Worm (Caenorhabditis elegans) whole organism, mixed stage, embryonic: Measurements from ENCODE around the gene ZK1236.5.

ENCODE experiments used
- M03D4.4 ChIP-seq: sonication (generic microtip); optimal IDR thresholded peaks from 2 replicates; lab custom pipeline; 2017; ENCODE audit warnings: mild to moderate bottlenecking, missing genetic modification characterization, missing compliant biosample characterization
- bed-3 ChIP-seq: fragments of 200-800 bp; sonication (Bioruptor generic); optimal IDR thresholded peaks from 3 replicates; lab custom pipeline; 2018; ENCODE audit warnings: mild to moderate bottlenecking, missing genetic modification characterization, moderate library complexity, missing compliant biosample characterization
- ceh-39 ChIP-seq: fragments of 150-350 bp; optimal IDR thresholded peaks from 2 replicates; lab custom pipeline; 2014; ENCODE audit warnings: missing biosample characterization, missing genetic modification characterization
- ceh-43 ChIP-seq: fragments of 200-800 bp; sonication (Bioruptor generic); optimal IDR thresholded peaks from 2 replicates; lab custom pipeline; 2018; ENCODE audit warnings: mild to moderate bottlenecking, missing genetic modification characterization, moderate library complexity, missing compliant biosample characterization
- ces-1 ChIP-seq: fragments of 150-350 bp; optimal IDR thresholded peaks from 2 replicates; lab custom pipeline; 2014; ENCODE audit warnings: missing biosample characterization, missing genetic modification reagents, missing genetic modification characterization
- drap-1 ChIP-seq: fragments of 200-800 bp; sonication (Bioruptor generic); optimal IDR thresholded peaks from 3 replicates; lab custom pipeline; 2018; ENCODE audit warnings: mild to moderate bottlenecking, missing genetic modification characterization, missing compliant biosample characterization
- elt-1 ChIP-seq: sonication (generic microtip); optimal IDR thresholded peaks from 2 replicates; lab custom pipeline; 2017; ENCODE audit warnings: missing genetic modification characterization, mild to moderate bottlenecking, missing compliant biosample characterization, antibody characterized with exemption, moderate library complexity, borderline replicate concordance; ENCODE audit not compliant: insufficient read depth
- flh-1 ChIP-seq: fragments of 200-800 bp; sonication (Bioruptor generic); optimal IDR thresholded peaks from 2 replicates; lab custom pipeline; 2018; ENCODE audit warnings: mild to moderate bottlenecking, missing genetic modification characterization, moderate library complexity, missing compliant biosample characterization
- ham-2 ChIP-seq: fragments of 200-800 bp; sonication (Bioruptor generic); optimal IDR thresholded peaks from 2 replicates; lab custom pipeline; 2018; ENCODE audit warnings: mild to moderate bottlenecking, missing genetic modification characterization, missing compliant biosample characterization
- hlh-1 ChIP-seq: fragments of 150-350 bp; optimal IDR thresholded peaks from 2 replicates; lab custom pipeline; 2014; ENCODE audit warnings: missing biosample characterization, missing genetic modification reagents, missing genetic modification characterization
- lin-13 ChIP-seq: fragments of 150-350 bp; optimal IDR thresholded peaks from 2 replicates; lab custom pipeline; 2014; ENCODE audit warnings: missing biosample characterization, missing genetic modification characterization
- lin-32 ChIP-seq: fragments of 200-800 bp; sonication (Bioruptor generic); optimal IDR thresholded peaks from 2 replicates; lab custom pipeline; 2018; ENCODE audit warnings: mild to moderate bottlenecking, missing genetic modification characterization, missing compliant biosample characterization
- lsy-2 ChIP-seq: fragments of 150-350 bp; optimal IDR thresholded peaks from 2 replicates; lab custom pipeline; 2014; ENCODE audit warnings: missing biosample characterization, missing genetic modification characterization
- mab-5 ChIP-seq: fragments of 150-350 bp; optimal IDR thresholded peaks from 2 replicates; lab custom pipeline; 2014; ENCODE audit warnings: missing biosample characterization, missing genetic modification characterization
- mep-1 ChIP-seq: fragments of 150-350 bp; optimal IDR thresholded peaks from 2 replicates; lab custom pipeline; 2017; ENCODE audit warnings: missing biosample characterization, missing genetic modification reagents, missing genetic modification characterization, inconsistent platforms
- mls-2 ChIP-seq: sonication (generic microtip); optimal IDR thresholded peaks from 2 replicates; lab custom pipeline; 2016; ENCODE audit warnings: mild to moderate bottlenecking, missing genetic modification characterization, moderate library complexity, missing compliant biosample characterization
- nhr-12 ChIP-seq: fragments of 150-350 bp; optimal IDR thresholded peaks from 2 replicates; lab custom pipeline; 2014; ENCODE audit warnings: missing biosample characterization, missing genetic modification characterization
- nhr-237 ChIP-seq: fragments of 150-350 bp; optimal IDR thresholded peaks from 2 replicates; lab custom pipeline; 2014; ENCODE audit warnings: missing biosample characterization, missing genetic modification characterization
- nhr-28 ChIP-seq: fragments of 150-350 bp; optimal IDR thresholded peaks from 2 replicates; lab custom pipeline; 2014; ENCODE audit warnings: missing biosample characterization, missing genetic modification characterization
- pha-4 ChIP-seq: fragments of 150-350 bp; optimal IDR thresholded peaks from 2 replicates; lab custom pipeline; 2018; ENCODE audit warnings: missing biosample characterization, missing genetic modification reagents, missing genetic modification characterization
- sem-2 ChIP-seq: fragments of 200-800 bp; sonication (Bioruptor generic); optimal IDR thresholded peaks from 2 replicates; lab custom pipeline; 2018; ENCODE audit warnings: mild to moderate bottlenecking, missing genetic modification characterization, missing compliant biosample characterization
- tbx-8 ChIP-seq: fragments of 200-800 bp; sonication (Bioruptor generic); optimal IDR thresholded peaks from 2 replicates; lab custom pipeline; 2018; ENCODE audit warnings: mild to moderate bottlenecking, missing genetic modification characterization, moderate library complexity, missing compliant biosample characterization
- unc-120 ChIP-seq: sonication (generic microtip); optimal IDR thresholded peaks from 2 replicates; lab custom pipeline; 2017; ENCODE audit warnings: missing genetic modification characterization, missing compliant biosample characterization; ENCODE audit not compliant: poor library complexity, severe bottlenecking
- unc-39 ChIP-seq: fragments of 150-350 bp; optimal IDR thresholded peaks from 2 replicates; lab custom pipeline; 2014; ENCODE audit warnings: missing biosample characterization, missing genetic modification characterization
- unc-62 ChIP-seq: fragments of 150-350 bp; optimal IDR thresholded peaks from 2 replicates; lab custom pipeline; 2014; ENCODE audit warnings: missing biosample characterization, missing genetic modification reagents, missing genetic modification characterization
- zip-8 ChIP-seq: fragments of 150-350 bp; optimal IDR thresholded peaks from 2 replicates; lab custom pipeline; 2014; ENCODE audit warnings: missing biosample characterization, missing genetic modification characterization
- ztf-11 ChIP-seq: fragments of 150-350 bp; optimal IDR thresholded peaks from 2 replicates; lab custom pipeline; 2014; ENCODE audit warnings: missing biosample characterization, missing genetic modification characterization

The ZK1236.5 gene

ce11 chrIII:8401887-8402286 lies 30.1 kb downstream of the ZK1236.5 start, which contains the start of gene lap-1:
lap-1 (minus strand) TSS chrIII:8401928.
- no peak for TF ChIP-seq nhr-28 (tag; lab: Kevin White, UChicago)

DNA sequence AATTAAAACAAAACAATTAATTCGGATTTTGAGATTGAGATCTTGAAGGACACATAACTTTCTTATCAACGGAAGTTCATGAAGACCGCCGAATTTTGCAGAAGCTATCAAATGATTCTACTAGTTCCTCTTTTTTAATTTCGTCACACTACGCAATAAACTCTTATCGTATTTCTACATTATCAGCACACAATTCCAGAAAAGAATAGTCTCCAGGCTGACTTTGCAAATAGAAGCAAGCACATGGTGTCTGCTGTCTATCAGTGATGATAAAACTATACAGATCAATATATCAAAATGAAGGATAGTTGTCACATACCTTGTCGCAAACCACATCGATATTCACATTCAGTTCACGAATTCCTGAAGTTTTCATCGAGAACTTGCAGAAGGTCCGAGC lies 31.5 kb downstream of the ZK1236.5 start:
- TF ChIP-seq ztf-11 (tag; lab: Kevin White, UChicago) = no peak
- no peak for TF ChIP-seq drap-1 (GFP tag; lab: Kevin White, UChicago)
- no peak for TF ChIP-seq mep-1 (tag; lab: Kevin White, UChicago)
- TF ChIP-seq mls-2 = no peak
- TF ChIP-seq unc-39 (tag; lab: Kevin White, UChicago) = no peak
- TF ChIP-seq nhr-12 (tag; lab: Kevin White, UChicago) = no peak
- no peak for TF ChIP-seq hlh-1 (tag; lab: Kevin White, UChicago)
- no peak for TF ChIP-seq lin-32 (GFP tag; lab: Kevin White, UChicago)

- no peak for TF ChIP-seq nhr-28 (tag; lab: Kevin White, UChicago)
- TF ChIP-seq unc-62 (GFP tag; lab: Kevin White, UChicago) = no peak
- no peak for TF ChIP-seq ces-1 (GFP tag; lab: Kevin White, UChicago)
- TF ChIP-seq pha-4 = no peak
- TF ChIP-seq flh-1 (GFP tag; lab: Kevin White, UChicago) = no peak
- no peak for TF ChIP-seq bed-3
- no peak for TF ChIP-seq unc-120 (tag; lab: Kevin White, UChicago)
- TF ChIP-seq tbx-8 = no peak
- TF ChIP-seq lin-32 (GFP tag; lab: Kevin White, UChicago) = no peak
- no peak for TF ChIP-seq nhr-237 (tag; lab: Kevin White, UChicago)
- TF ChIP-seq lin-13 (tag; lab: Kevin White, UChicago) = no peak
- TF ChIP-seq drap-1 (GFP tag; lab: Kevin White, UChicago) = no peak
- TF ChIP-seq elt-1 (tag; lab: Kevin White, UChicago) = no peak
- TF ChIP-seq zip-8 (tag; lab: Kevin White, UChicago) = no peak
- TF ChIP-seq, all 35 proteins: peak for 0
These were observed 33.6 kb downstream of the ZK1236.5 start, which contains the start of gene ZK353.2 for ce11 chrIII:8398411-8398810. ZK353.2 (plus strand) TSS chrIII:8398711.

DNA sequence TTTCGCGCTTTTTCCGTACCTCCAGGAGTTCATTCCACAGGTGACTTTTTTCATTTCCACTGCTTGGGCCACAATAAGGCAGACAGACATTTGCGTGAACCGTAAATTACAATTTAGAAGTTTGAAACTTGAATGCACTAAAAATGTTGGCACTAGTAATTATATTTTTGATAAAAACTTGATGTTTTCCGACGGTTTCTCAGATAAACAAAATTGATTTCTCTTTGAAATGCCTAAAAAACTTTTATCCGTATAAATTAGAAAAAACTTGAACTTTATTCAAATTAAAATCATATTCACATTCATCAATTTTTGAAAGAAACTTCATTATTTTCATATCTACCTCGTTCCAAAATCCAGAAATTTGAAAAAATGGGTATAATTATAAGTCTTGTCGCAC lies 36.3 kb downstream of the ZK1236.5 start, which contains the start of gene ZK353.3:
Gene ZK353.3, plus strand, starts transcription at position 301 of the 400 bp plus-strand sequence.
- TF ChIP-seq ceh-43 (GFP tag; lab: Kevin White, UChicago) (no peak), M03D4.4 (tag; lab: Kevin White, UChicago) (no peak), tbx-8 (no peak), unc-62 (GFP tag; lab: Kevin White, UChicago) (no peak), elt-1 (tag; lab: Kevin White, UChicago) (no peak), drap-1 (GFP tag; lab: Kevin White, UChicago) (no peak), ceh-39 (tag; lab: Kevin White, UChicago) (no peak), nhr-12 (tag; lab: Kevin White, UChicago) (no peak), zip-8 (tag; lab: Kevin White, UChicago) (no peak), flh-1 (GFP tag; lab: Kevin White, UChicago) (no peak), lsy-2 (no peak), nhr-237 (tag; lab: Kevin White, UChicago) (no peak), ham-2 (no peak), lin-32 (GFP tag; lab: Kevin White, UChicago) (no peak), sem-2 (GFP tag; lab: Kevin White, UChicago) (no peak), pha-4 (no peak), ces-1 (GFP tag; lab: Kevin White, UChicago) (no peak), unc-120 (tag; lab: Kevin White, UChicago) (no peak), mab-5 (tag; lab: Kevin White, UChicago) (no peak)

- no peak for TF ChIP-seq zip-8 (tag; lab: Kevin White, UChicago)
- TF ChIP-seq, all 35 proteins: peak for 0
These were observed 37.4 kb downstream of the ZK1236.5 start, which contains the start of gene ZK353.10 for ce11 chrIII:8394374-8395302. ZK353.10 (minus strand) TSS chrIII:8394424.
